Worm (Caenorhabditis elegans) whole organism, L4 larva: Measurements from ENCODE around the gene act-1.

Experiments
- R02D3.7 ChIP-seq: fragments of 150-350 bp; sonication (generic microtip); optimal IDR thresholded peaks from 3 replicates; lab custom pipeline; 2014; ENCODE audit warnings: missing biosample characterization, missing genetic modification characterization
- ZK546.5 ChIP-seq, 2 experiments: sonication (generic microtip); optimal IDR thresholded peaks; 2 replicates each; lab custom pipeline; 2017; ENCODE audit warnings: missing biosample characterization in 2 of 2, missing genetic modification characterization in 2 of 2
- daf-8 ChIP-seq: fragments of 200-800 bp; sonication (Bioruptor generic); IDR thresholded peaks from 2 replicates; pipeline ENCODE4 v1.3.6; 2022; ENCODE audit warnings: missing genetic modification characterization, missing compliant biosample characterization
- fkh-10 ChIP-seq: fragments of 150-350 bp; optimal IDR thresholded peaks from 2 replicates; lab custom pipeline; 2014; ENCODE audit warnings: missing biosample characterization, missing genetic modification reagents, missing genetic modification characterization
- mdl-1 ChIP-seq, 2 experiments: fragments of 150-350 bp in 1 of 2; sonication (generic microtip) in 1 of 2; optimal IDR thresholded peaks; 2 replicates each; lab custom pipeline; 2014 to 2017; ENCODE audit warnings: missing biosample characterization in 2 of 2, missing genetic modification characterization in 2 of 2
- nhr-11 ChIP-seq: fragments of 150-350 bp; optimal IDR thresholded peaks from 2 replicates; lab custom pipeline; 2014; ENCODE audit warnings: missing biosample characterization, missing genetic modification characterization
- nhr-237 ChIP-seq: sonication (generic microtip); optimal IDR thresholded peaks from 2 replicates; lab custom pipeline; 2017; ENCODE audit warnings: missing biosample characterization, missing genetic modification characterization
- nhr-28 ChIP-seq: fragments of 150-350 bp; optimal IDR thresholded peaks from 2 replicates; lab custom pipeline; 2014; ENCODE audit warnings: missing biosample characterization, missing genetic modification characterization
- nhr-76 ChIP-seq: fragments of 150-350 bp; optimal IDR thresholded peaks from 2 replicates; lab custom pipeline; 2014; ENCODE audit warnings: missing biosample characterization, missing genetic modification characterization
- unc-130 ChIP-seq: sonication (generic microtip); optimal IDR thresholded peaks from 2 replicates; lab custom pipeline; 2016; ENCODE audit warnings: missing genetic modification reagents, missing genetic modification characterization, missing compliant biosample characterization
- zag-1 ChIP-seq: fragments of 150-350 bp; optimal IDR thresholded peaks from 2 replicates; lab custom pipeline; 2014; ENCODE audit warnings: missing biosample characterization, missing genetic modification characterization
- zip-11 ChIP-seq: fragments of 200-800 bp; sonication (Bioruptor generic); IDR thresholded peaks from 2 replicates; pipeline ENCODE4 v1.3.6; 2022; ENCODE audit warnings: missing genetic modification characterization, missing compliant biosample characterization

DNA sequence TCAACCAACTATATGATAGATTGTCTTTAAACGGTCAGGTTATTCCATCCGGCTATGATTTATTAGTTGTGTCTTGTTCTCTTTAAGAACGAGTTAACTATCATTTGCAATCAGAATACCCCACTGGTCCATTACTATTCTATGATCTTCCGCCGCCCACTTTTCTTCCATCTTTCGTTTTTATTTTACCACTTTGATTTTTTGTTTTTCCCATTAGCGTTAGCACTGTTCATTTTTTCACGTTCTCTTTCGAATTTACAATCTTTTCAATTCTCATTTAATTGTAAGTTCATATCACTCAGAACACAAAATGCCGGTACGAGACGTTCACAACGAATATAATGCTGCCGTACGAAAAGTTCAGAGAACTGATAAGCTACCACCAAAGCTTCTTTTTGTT lies 27.0 kb upstream of the act-1 start, which contains the start of gene T04C12.7:
- no peak for TF ChIP-seq mdl-1 (tag; optimal IDR thresholded peaks at IDR 0.05; lab: Kevin White, UChicago)
- no peak for TF ChIP-seq daf-8 (GFP tag; lab: Robert Waterston, UW)
- no peak for TF ChIP-seq unc-130 (GFP tag; lab: Kevin White, UChicago)
- no peak for TF ChIP-seq ZK546.5 (tag; optimal IDR thresholded peaks at IDR 0.05; lab: Kevin White, UChicago)
- TF ChIP-seq nhr-76 (tag; lab: Kevin White, UChicago), result no peak
- TF ChIP-seq zag-1 (tag; lab: Kevin White, UChicago), result no peak
- no peak for TF ChIP-seq zip-11
- no peak for TF ChIP-seq nhr-237
- no peak for TF ChIP-seq nhr-11 (tag; lab: Kevin White, UChicago)
- no peak for TF ChIP-seq nhr-28 (tag; lab: Kevin White, UChicago)
- TF ChIP-seq fkh-10 (GFP tag; lab: Kevin White, UChicago), result no peak
- no peak for TF ChIP-seq R02D3.7 (tag; lab: Kevin White, UChicago)
